Fruit fly (Drosophila melanogaster): ENCODE results near the gene Lcp65Af.

Lcp65Af gene

dm6 chr3L:6184884-6185438 lies 48.4 kb upstream of the Lcp65Af start, which contains the start of the genes D19B and CG43293 (continued):
- peak; percentile 33 for TF ChIP-seq en (GFP tag; optimal IDR thresholded peaks at IDR 0.05)
- TF ChIP-seq CG31365 (tag; optimal IDR thresholded peaks at IDR 0.05) = peak; percentile 58
- peak; percentile 72 for TF ChIP-seq ab (GFP tag; optimal IDR thresholded peaks at IDR 0.05)
- TF ChIP-seq Trl (optimal IDR thresholded peaks at IDR 0.05) = no peak
- TF ChIP-seq Trl (GFP tag; optimal IDR thresholded peaks at IDR 0.05) = peak; percentile 87
- peak; percentile 73 for TF ChIP-seq Poxn (GFP tag; IDR thresholded peaks at IDR 0.05)
- TF ChIP-seq Dip3 (GFP tag; optimal IDR thresholded peaks at IDR 0.05) = peak; percentile 83
- peak; percentile 77 for TF ChIP-seq CG8478 (optimal IDR thresholded peaks at IDR 0.05)
- peak; percentile 85 for TF ChIP-seq Sox100B (GFP tag; optimal IDR thresholded peaks at IDR 0.05)
- TF ChIP-seq sc (optimal IDR thresholded peaks at IDR 0.05) = no peak
- TF ChIP-seq sc (GFP tag; optimal IDR thresholded peaks at IDR 0.05) = peak; percentile 65
- TF ChIP-seq CG4404 (GFP tag; IDR thresholded peaks at IDR 0.05) = peak; percentile 73
- peak; percentile 81 for TF ChIP-seq CG9215 (GFP tag; IDR thresholded peaks at IDR 0.05)
- TF ChIP-seq hkb (optimal IDR thresholded peaks at IDR 0.05) = no peak
- peak; percentile 91 for TF ChIP-seq hkb (GFP tag; IDR thresholded peaks at IDR 0.05)
- peak; percentile 92 for TF ChIP-seq rib (GFP tag; IDR thresholded peaks at IDR 0.05)
- TF ChIP-seq CG10209 (GFP tag; optimal IDR thresholded peaks at IDR 0.05) = peak; percentile 91
- peak; percentile 63 for TF ChIP-seq Lhr (GFP tag; optimal IDR thresholded peaks at IDR 0.05)
- TF ChIP-seq dysf (GFP tag; IDR thresholded peaks at IDR 0.05) = peak; percentile 91
- TF ChIP-seq CG10431 (GFP tag; optimal IDR thresholded peaks at IDR 0.05) = peak; percentile 56
- TF ChIP-seq bab2 (GFP tag; optimal IDR thresholded peaks at IDR 0.05) = peak; percentile 91
- TF ChIP-seq Opbp (GFP tag; IDR thresholded peaks at IDR 0.05; ENCODE audit: partially characterized antibody) = peak; percentile 77; the same call in 2 of the 3 replicates
- TF ChIP-seq tin (GFP tag; optimal IDR thresholded peaks at IDR 0.05) = peak; percentile 92
- TF ChIP-seq lov (optimal IDR thresholded peaks at IDR 0.05) = no peak
- TF ChIP-seq lov (GFP tag; IDR thresholded peaks at IDR 0.05) = peak; percentile 71; the same call in 2 of the 3 replicates
- peak; percentile 80 for TF ChIP-seq sug (tag; optimal IDR thresholded peaks at IDR 0.05)
- peak; percentile 95 for TF ChIP-seq lilli (GFP tag; optimal IDR thresholded peaks at IDR 0.05)
- no peak for TF ChIP-seq Doc3 (GFP tag; IDR thresholded peaks at IDR 0.05; ENCODE audit: partially characterized antibody)
- TF ChIP-seq CG31388 (GFP tag; optimal IDR thresholded peaks at IDR 0.05) = peak; percentile 66
- peak; percentile 94 for TF ChIP-seq CG34422 (GFP tag; IDR thresholded peaks at IDR 0.05)
- peak; percentile 84 for TF ChIP-seq tup (GFP tag; optimal IDR thresholded peaks at IDR 0.05)
- no peak for TF ChIP-seq eve (GFP tag; optimal IDR thresholded peaks at IDR 0.05)
- TF ChIP-seq CG6791 (GFP tag; IDR thresholded peaks at IDR 0.05; ENCODE audit: partially characterized antibody) = peak; percentile 59; the same call in 2 of the 3 replicates
- TF ChIP-seq HLH54F (GFP tag; optimal IDR thresholded peaks at IDR 0.05) = peak; percentile 91
- TF ChIP-seq Ets65A (GFP tag) = peak; percentile 98
- TF ChIP-seq Adf1 (GFP tag; IDR thresholded peaks at IDR 0.05) = peak; percentile 80
- TF ChIP-seq CG9797 (GFP tag; optimal IDR thresholded peaks at IDR 0.05) = peak; percentile 35
- peak; percentile 50; the same call in 2 of the 3 replicates for TF ChIP-seq CG16813 (GFP tag; IDR thresholded peaks at IDR 0.05; ENCODE audit: partially characterized antibody)
- peak; percentile 90 for TF ChIP-seq stwl (tag; optimal IDR thresholded peaks at IDR 0.05)
- peak; percentile 71 for TF ChIP-seq Fer2 (tag; optimal IDR thresholded peaks at IDR 0.05)
- 0 out of 3 replicates have a peak, but pooled peaks have one; percentile 34 for TF ChIP-seq vnd (GFP tag; IDR thresholded peaks at IDR 0.05; ENCODE audit: partially characterized antibody)
- peak; percentile 68 for TF ChIP-seq fru (optimal IDR thresholded peaks at IDR 0.05)
- TF ChIP-seq CG16863 (GFP tag; optimal IDR thresholded peaks at IDR 0.05) = peak; percentile 80
- 0 out of 2 replicates have a peak, but pooled peaks have one; percentile 54 for TF ChIP-seq toy (GFP tag; IDR thresholded peaks at IDR 0.05)
- TF ChIP-seq ranshi (GFP tag; IDR thresholded peaks at IDR 0.05) = peak; percentile 90
- peak; percentile 57; the same call in 1 of the 2 replicates for TF ChIP-seq dati (GFP tag; IDR thresholded peaks at IDR 0.05)
- TF ChIP-seq CG30431 (GFP tag; optimal IDR thresholded peaks at IDR 0.05) = peak; percentile 79
- TF ChIP-seq caup (GFP tag; optimal IDR thresholded peaks at IDR 0.05; ENCODE audit: severe bottlenecking) = peak; percentile 88
- TF ChIP-seq CG9817 (tag; optimal IDR thresholded peaks at IDR 0.05) = peak; percentile 80
- TF ChIP-seq gt (GFP tag; IDR thresholded peaks at IDR 0.05) = no peak
- peak; percentile 72 for TF ChIP-seq Nf-YC (tag; optimal IDR thresholded peaks at IDR 0.05)
- TF ChIP-seq vvl (GFP tag; IDR thresholded peaks at IDR 0.05) = peak; percentile 93

Measured in whole organism, embryonic.